Worm (Caenorhabditis elegans): ENCODE data around the gene spl-1.

spl-1 gene

ce11 chrIV:386576-386975, 3.6 kb upstream of the spl-1 start, which contains the start of gene T07A9.14:
T07A9.14 (plus strand) TSS chrIV:386699.
- TF ChIP-seq nfyb-1 (GFP tag; IDR thresholded peaks at IDR 0.05) (peak; percentile 60; the same call in 1 of the 2 replicates), D2030.7 (GFP tag; IDR thresholded peaks at IDR 0.05) (no peak), Y53G8AR.9 (GFP tag; conservative IDR thresholded peaks at IDR 0.05) (peak; percentile 58; the same call in 1 of the 2 replicates), madf-3 (GFP tag; IDR thresholded peaks at IDR 0.05) (peak; percentile 88), unc-130 (GFP tag; optimal IDR thresholded peaks at IDR 0.05) (no peak), F10E7.11 (tag; optimal IDR thresholded peaks at IDR 0.05) (no peak), tbp1 (GFP tag; optimal IDR thresholded peaks at IDR 0.05) (no peak), hrde-1 (tag; optimal IDR thresholded peaks at IDR 0.05; ENCODE audit: borderline replicate concordance) (peak; percentile 69), aptf-3 (GFP tag; IDR thresholded peaks at IDR 0.05) (no peak), attf-6 (GFP tag; IDR thresholded peaks at IDR 0.05) (peak; percentile 59), sea-2 (GFP tag; IDR thresholded peaks at IDR 0.05) (no peak), pha-4 (tag; optimal IDR thresholded peaks at IDR 0.05) (no peak), snpc-3.4 (tag; optimal IDR thresholded peaks at IDR 0.05) (no peak), sdz-38 (tag; optimal IDR thresholded peaks at IDR 0.05) (no peak), nhr-80 (tag; optimal IDR thresholded peaks at IDR 0.05) (no peak), B0035.1 (tag; optimal IDR thresholded peaks at IDR 0.05) (no peak), Y56A3A.18 (GFP tag; IDR thresholded peaks at IDR 0.05) (0 out of 2 replicates have a peak, but pooled peaks have one; percentile 18), dox-1 (GFP tag; IDR thresholded peaks at IDR 0.05) (no peak), bed-1 (GFP tag; IDR thresholded peaks at IDR 0.05) (no peak), ets-4 (GFP tag; optimal IDR thresholded peaks at IDR 0.05) (no peak), ztf-3 (GFP tag; optimal IDR thresholded peaks at IDR 0.05) (no peak), lin-40 (tag; optimal IDR thresholded peaks at IDR 0.05) (no peak), C17E4.6 (GFP tag; IDR thresholded peaks at IDR 0.05) (no peak), Y67H2A.10 (GFP tag; conservative IDR thresholded peaks at IDR 0.05) (no peak), snpc-1.1 (tag; optimal IDR thresholded peaks at IDR 0.05; ENCODE audit: insufficient read depth) (peak; percentile 14), mel-28 (tag; optimal IDR thresholded peaks at IDR 0.05; ENCODE audit: borderline replicate concordance) (no peak), gei-17 (GFP tag; optimal IDR thresholded peaks at IDR 0.05) (no peak), K11D2.4 (GFP tag; IDR thresholded peaks at IDR 0.05) (no peak), lsy-27 (tag; optimal IDR thresholded peaks at IDR 0.05; ENCODE audit: borderline replicate concordance, insufficient read depth) (no peak), F37B4.10 (GFP tag; IDR thresholded peaks at IDR 0.05) (no peak), ceh-100 (GFP tag; IDR thresholded peaks at IDR 0.05) (peak; percentile 77), ceh-79 (tag; optimal IDR thresholded peaks at IDR 0.05) (no peak), lin-26 (GFP tag; IDR thresholded peaks at IDR 0.05) (0 out of 2 replicates have a peak, but pooled peaks have one; percentile 32), mcd-1 (GFP tag; IDR thresholded peaks at IDR 0.05) (peak; percentile 37; the same call in 1 of the 2 replicates), bed-2 (GFP tag; IDR thresholded peaks at IDR 0.05) (no peak), athp-1 (tag; optimal IDR thresholded peaks at IDR 0.05) (no peak), ceh-40 (GFP tag; IDR thresholded peaks at IDR 0.05) (0 out of 2 replicates have a peak, but pooled peaks have one; percentile 54), F52B5.7 (tag; optimal IDR thresholded peaks at IDR 0.05) (no peak), zfh-2 (GFP tag; conservative IDR thresholded peaks at IDR 0.05) (no peak), ekl-4 (GFP tag; IDR thresholded peaks at IDR 0.05) (peak; percentile 68), ztf-18 (tag; optimal IDR thresholded peaks at IDR 0.05) (no peak), C06A6.2 (GFP tag; conservative IDR thresholded peaks at IDR 0.05) (no peak), repo-1 (tag; optimal IDR thresholded peaks at IDR 0.05) (peak; percentile 43), attf-3 (GFP tag; conservative IDR thresholded peaks at IDR 0.05) (no peak), ztf-22 (GFP tag; optimal IDR thresholded peaks at IDR 0.05) (no peak), pbrm-1 (GFP tag; IDR thresholded peaks at IDR 0.05) (no peak), Y79H2A.3 (GFP tag; conservative IDR thresholded peaks at IDR 0.05) (no peak), madf-6 (GFP tag; IDR thresholded peaks at IDR 0.05) (peak; percentile 73), mes-4 (tag; optimal IDR thresholded peaks at IDR 0.05) (peak; percentile 11)

Measured in whole organism, young adult.